Worm (Caenorhabditis elegans) whole organism, L4 larva: ENCODE measurements around the gene Y105C5B.20.
A peak's percentile ranks its signal among the peaks of the same experiment; 100 is the strongest.

Source experiments
- F49E8.2 ChIP-seq: sonication (generic microtip); optimal IDR thresholded peaks from 2 replicates; lab custom pipeline; 2016; ENCODE audit warnings: missing compliant biosample characterization, mild to moderate bottlenecking, missing genetic modification characterization, borderline replicate concordance
- T26A8.4 ChIP-seq: fragments of 200-800 bp; sonication (Bioruptor generic); IDR thresholded peaks from 2 replicates; pipeline ENCODE4 v1.3.6; 2022; ENCODE audit warnings: missing genetic modification characterization, missing compliant biosample characterization
- Y105C5A.15 ChIP-seq: fragments of 200-800 bp; sonication (Bioruptor generic); IDR thresholded peaks from 2 replicates; pipeline ENCODE4 v1.3.6; 2022; ENCODE audit warnings: missing genetic modification characterization, missing compliant biosample characterization
- aly-2 ChIP-seq: sonication (generic microtip); optimal IDR thresholded peaks from 2 replicates; lab custom pipeline; 2018; ENCODE audit warnings: missing biosample characterization, missing genetic modification characterization
- ceh-20 ChIP-seq: fragments of 200-800 bp; sonication (Bioruptor generic); IDR thresholded peaks from 2 replicates; pipeline ENCODE4 v1.3.6; 2022; ENCODE audit warnings: missing genetic modification reagents, missing genetic modification characterization, missing compliant biosample characterization
- ceh-28 ChIP-seq: fragments of 150-350 bp; optimal IDR thresholded peaks from 2 replicates; lab custom pipeline; 2014; ENCODE audit warnings: missing biosample characterization, missing genetic modification reagents, missing genetic modification characterization
- ceh-32 ChIP-seq: sonication (generic microtip); optimal IDR thresholded peaks from 2 replicates; lab custom pipeline; 2016; ENCODE audit warnings: mild to moderate bottlenecking, missing genetic modification characterization, missing compliant biosample characterization; ENCODE audit not compliant: poor library complexity
- ces-1 ChIP-seq: fragments of 150-350 bp; sonication (generic microtip); optimal IDR thresholded peaks from 4 replicates; lab custom pipeline; 2014; ENCODE audit warnings: missing biosample characterization, missing genetic modification reagents, missing genetic modification characterization
- egl-43 ChIP-seq: fragments of 200-800 bp; sonication (Bioruptor generic); IDR thresholded peaks from 2 replicates; pipeline ENCODE4 v1.3.6; 2022; ENCODE audit warnings: missing genetic modification reagents, missing genetic modification characterization, missing compliant biosample characterization
- fos-1 ChIP-seq: fragments of 150-350 bp; optimal IDR thresholded peaks from 2 replicates; lab custom pipeline; 2014; ENCODE audit warnings: missing biosample characterization, missing genetic modification characterization
- hif-1 ChIP-seq, 2 experiments: sonication (generic microtip); optimal IDR thresholded peaks; 2 replicates each; lab custom pipeline; 2016 to 2017; ENCODE audit warnings: missing compliant biosample characterization in 2 of 2, missing genetic modification characterization in 2 of 2, missing genetic modification reagents in 2 of 2, missing genotype in 2 of 2, mild to moderate bottlenecking in 1 of 2
- hlh-30 ChIP-seq: sonication (generic microtip); optimal IDR thresholded peaks from 2 replicates; lab custom pipeline; 2017; ENCODE audit warnings: antibody characterized with exemption, mild to moderate bottlenecking, missing genetic modification characterization, missing compliant biosample characterization; ENCODE audit not compliant: insufficient read depth
- hmg-1.1 ChIP-seq: fragments of 200-800 bp; sonication (Bioruptor generic); IDR thresholded peaks from 2 replicates; pipeline ENCODE4 v1.3.6; 2022; ENCODE audit warnings: missing genetic modification reagents, missing genetic modification characterization, missing compliant biosample characterization
- jun-1 ChIP-seq: fragments of 150-350 bp; optimal IDR thresholded peaks from 2 replicates; lab custom pipeline; 2014; ENCODE audit warnings: missing biosample characterization, missing genetic modification reagents, missing genetic modification characterization
- lin-29 ChIP-seq: fragments of 200-800 bp; sonication (Bioruptor generic); IDR thresholded peaks from 2 replicates; pipeline ENCODE4 v1.3.6; 2022; ENCODE audit warnings: missing genetic modification reagents, missing genetic modification characterization, missing compliant biosample characterization
- lsy-2 ChIP-seq, 2 experiments: fragments of 150-350 bp in 1 of 2; sonication (generic microtip) in 1 of 2; optimal IDR thresholded peaks; 2 replicates each; lab custom pipeline; 2014 to 2017; ENCODE audit warnings: missing biosample characterization in 2 of 2, missing genetic modification characterization in 2 of 2
- mdt-29 ChIP-seq: fragments of 200-800 bp; sonication (Bioruptor generic); IDR thresholded peaks from 2 replicates; pipeline ENCODE4 v1.3.6; 2022; ENCODE audit warnings: missing genetic modification reagents, missing genetic modification characterization, missing compliant biosample characterization
- mes-2 ChIP-seq: sonication (generic microtip); optimal IDR thresholded peaks from 2 replicates; lab custom pipeline; 2016; ENCODE audit warnings: missing genotype, mild to moderate bottlenecking, missing genetic modification characterization, missing compliant biosample characterization; ENCODE audit not compliant: poor library complexity, severe bottlenecking
- nhr-10 ChIP-seq: fragments of 150-350 bp; optimal IDR thresholded peaks from 2 replicates; lab custom pipeline; 2014; ENCODE audit warnings: missing biosample characterization, missing genetic modification characterization
- nhr-28 ChIP-seq: fragments of 150-350 bp; optimal IDR thresholded peaks from 2 replicates; lab custom pipeline; 2014; ENCODE audit warnings: missing biosample characterization, missing genetic modification characterization
- nhr-42 ChIP-seq: fragments of 200-800 bp; sonication (Bioruptor generic); IDR thresholded peaks from 2 replicates; pipeline ENCODE4 v1.3.6; 2022; ENCODE audit warnings: missing genetic modification characterization, missing compliant biosample characterization
- nhr-77 ChIP-seq: fragments of 150-350 bp; optimal IDR thresholded peaks from 2 replicates; lab custom pipeline; 2014; ENCODE audit warnings: missing biosample characterization, missing genetic modification characterization
- php-3 ChIP-seq: fragments of 200-800 bp; sonication (Bioruptor generic); IDR thresholded peaks from 2 replicates; pipeline ENCODE4 v1.3.6; 2022; ENCODE audit warnings: missing genetic modification reagents, missing genetic modification characterization, missing compliant biosample characterization
- set-16 ChIP-seq: fragments of 200-800 bp; sonication (Bioruptor generic); IDR thresholded peaks from 2 replicates; pipeline ENCODE4 v1.3.6; 2022; ENCODE audit warnings: missing genetic modification reagents, missing genetic modification characterization, missing compliant biosample characterization
- snpc-1.2 ChIP-seq: fragments of 200-800 bp; sonication (Bioruptor generic); IDR thresholded peaks from 2 replicates; pipeline ENCODE4 v1.3.6; 2022; ENCODE audit warnings: missing genetic modification reagents, missing genetic modification characterization, missing compliant biosample characterization
- tag-97 ChIP-seq: fragments of 200-800 bp; sonication (Bioruptor generic); IDR thresholded peaks from 2 replicates; pipeline ENCODE4 v1.3.6; 2022; ENCODE audit warnings: missing genetic modification characterization, missing compliant biosample characterization
- unc-130 ChIP-seq: sonication (generic microtip); optimal IDR thresholded peaks from 2 replicates; lab custom pipeline; 2016; ENCODE audit warnings: missing genetic modification reagents, missing genetic modification characterization, missing compliant biosample characterization
- unc-39 ChIP-seq: sonication (generic microtip); optimal IDR thresholded peaks from 2 replicates; lab custom pipeline; 2017; ENCODE audit warnings: missing biosample characterization, missing genetic modification characterization
- unc-62 ChIP-seq, 3 experiments: fragments of 150-350 bp in 1 of 3; sonication (generic microtip); optimal IDR thresholded peaks in 2 of 3; peaks in 1 of 3; 1 replicate in 1 of 3; 2 replicates in 2 of 3; lab custom pipeline; 2014 to 2017; ENCODE audit warnings: missing biosample characterization in 3 of 3, missing genetic modification characterization in 3 of 3, missing genetic modification reagents in 3 of 3, missing genotype in 1 of 3
- zfp-2 ChIP-seq: sonication (generic microtip); optimal IDR thresholded peaks from 2 replicates; lab custom pipeline; 2016; ENCODE audit warnings: mild to moderate bottlenecking, missing genetic modification characterization, missing compliant biosample characterization

Gene Y105C5B.20

DNA sequence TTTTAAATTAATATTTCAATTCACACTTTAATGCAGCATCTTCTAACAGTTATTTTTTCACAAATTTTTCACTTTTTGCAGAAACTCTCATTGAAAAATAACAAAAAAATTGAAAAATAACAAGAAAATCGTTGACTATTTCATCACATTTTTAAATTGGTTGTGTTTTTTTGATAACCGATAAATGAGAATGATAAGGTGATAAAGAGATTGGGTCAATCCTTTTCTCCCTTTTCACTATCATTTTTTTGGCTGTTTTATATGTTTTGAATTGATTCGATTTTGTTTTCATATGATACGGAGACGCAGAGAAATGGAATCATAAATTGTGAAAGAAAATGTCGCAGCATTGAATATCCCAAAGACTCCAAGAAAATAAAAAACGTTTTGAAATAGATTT is 21.3 kb upstream of the Y105C5B.20 start:
- TF ChIP-seq egl-43 (no peak), hif-1 (tag; optimal IDR thresholded peaks at IDR 0.05; lab: Kevin White, UChicago) (no peak), jun-1 (tag; lab: Kevin White, UChicago) (no peak), tag-97 (no peak), nhr-77 (tag; lab: Kevin White, UChicago) (no peak), unc-39 (tag; lab: Kevin White, UChicago) (no peak), php-3 (no peak), Y105C5A.15 (GFP tag; lab: Robert Waterston, UW) (no peak)
- TF ChIP-seq, all 104 proteins: peak for 0

DNA sequence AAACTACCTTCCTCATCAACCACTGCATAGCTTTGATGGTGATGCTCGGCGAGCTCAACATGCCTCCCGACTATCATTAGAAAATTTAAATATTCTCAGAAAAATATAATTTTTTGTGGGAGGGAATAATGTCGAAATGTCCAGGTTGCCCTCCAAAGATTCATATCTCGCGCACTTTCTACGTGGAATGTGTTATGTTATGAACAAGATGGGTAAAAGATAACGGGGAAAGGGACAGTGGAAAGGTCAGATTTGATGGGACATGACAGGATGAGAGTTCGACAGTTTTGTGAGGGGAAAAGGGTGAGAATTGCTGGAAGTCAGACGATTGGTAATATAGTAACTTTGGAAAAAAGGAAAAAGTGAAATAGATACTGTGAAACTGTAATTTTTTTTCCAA is 11.9 kb upstream of the Y105C5B.20 start:
- TF ChIP-seq nhr-42 (GFP tag; lab: Robert Waterston, UW) (no peak), egl-43 (no peak), set-16 (no peak), hmg-1.1 (GFP tag; lab: Robert Waterston, UW) (no peak), fos-1 (tag; lab: Kevin White, UChicago) (no peak), mes-2 (tag; lab: Kevin White, UChicago) (no peak), F49E8.2 (tag; lab: Kevin White, UChicago) (no peak), T26A8.4 (GFP tag; lab: Robert Waterston, UW) (no peak), nhr-10 (tag; lab: Kevin White, UChicago) (no peak), mdt-29 (GFP tag; lab: Robert Waterston, UW) (no peak), nhr-28 (tag; lab: Kevin White, UChicago) (no peak), ceh-20 (GFP tag; lab: Robert Waterston, UW) (no peak)

DNA sequence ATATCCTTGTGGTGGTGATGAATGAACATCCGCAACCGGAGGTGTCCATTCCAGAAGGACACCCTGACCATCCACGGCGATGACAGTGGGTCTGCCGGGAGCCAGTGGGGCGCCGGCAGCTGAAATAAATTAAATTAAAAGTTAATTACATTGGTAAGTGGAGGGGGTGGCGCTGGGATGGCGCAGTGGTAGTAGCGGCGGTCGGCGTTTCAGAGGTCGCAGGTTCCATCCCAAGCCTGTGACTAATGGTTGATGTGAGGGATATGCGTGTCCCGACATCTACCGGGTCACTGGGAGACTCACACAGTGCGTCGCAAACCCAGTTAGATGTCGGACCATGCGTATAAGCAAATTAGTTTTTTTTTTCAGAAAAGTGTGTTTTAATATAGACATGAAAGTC is 11.1 kb upstream of the Y105C5B.20 start:
- TF ChIP-seq snpc-1.2: peak; percentile 88
- no peak for TF ChIP-seq lsy-2 (tag; optimal IDR thresholded peaks at IDR 0.05; lab: Kevin White, UChicago)
- TF ChIP-seq set-16: peak; percentile 41; the same call in 1 of the 2 replicates

DNA sequence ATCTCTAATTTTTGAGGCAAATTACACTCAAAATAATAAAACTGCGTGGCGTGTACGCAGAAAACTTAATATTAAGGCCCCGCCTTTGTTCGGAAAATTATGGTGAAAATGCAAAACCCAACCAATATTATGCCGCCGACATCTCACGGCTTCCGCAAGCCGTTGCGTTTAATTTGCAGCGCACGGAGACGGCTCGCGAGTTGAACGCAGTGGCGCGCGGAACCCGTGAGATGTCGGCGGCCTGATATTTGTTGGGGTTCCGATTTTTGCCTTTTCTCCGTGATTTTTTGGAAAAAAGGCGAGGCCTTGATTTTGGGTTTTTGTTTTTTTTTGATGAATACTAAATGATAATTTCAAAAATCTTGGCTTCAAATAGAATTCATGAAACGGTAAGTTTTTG is 6.7 kb upstream of the Y105C5B.20 start:
- peak in 1 of 2 experiments; percentile 32 for TF ChIP-seq unc-62 (GFP tag; optimal IDR thresholded peaks at IDR 0.05 in 1 of 2; lab: Kevin White, UChicago)
- TF ChIP-seq unc-62 (tag; optimal IDR thresholded peaks at IDR 0.05; lab: Kevin White, UChicago): no peak
- TF ChIP-seq snpc-1.2: no peak
- TF ChIP-seq, all 104 proteins: peak for 1

DNA sequence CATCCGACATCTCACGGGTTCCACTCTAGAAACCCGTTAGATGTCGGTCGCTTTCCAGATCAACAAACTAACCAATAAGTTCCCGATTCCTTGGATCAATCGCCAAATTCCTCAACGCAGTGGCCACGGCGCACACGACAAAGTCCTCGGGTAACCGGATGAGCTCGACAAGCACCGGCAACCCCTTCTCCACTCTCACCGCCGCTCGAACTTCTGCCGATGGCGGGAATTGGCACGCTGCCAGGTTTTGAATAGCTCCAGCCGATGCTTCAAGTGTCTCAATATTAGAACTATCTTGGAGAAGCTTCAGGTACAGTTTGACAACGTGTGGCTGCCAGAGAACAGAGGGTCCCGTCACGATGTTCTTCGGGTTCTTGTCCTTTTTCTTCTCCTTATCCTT is 5.3 kb upstream of the Y105C5B.20 start:
- TF ChIP-seq set-16 (peak; percentile 64), unc-130 (GFP tag; lab: Kevin White, UChicago) (no peak)
- TF ChIP-seq, all 104 proteins: peak for 1

DNA sequence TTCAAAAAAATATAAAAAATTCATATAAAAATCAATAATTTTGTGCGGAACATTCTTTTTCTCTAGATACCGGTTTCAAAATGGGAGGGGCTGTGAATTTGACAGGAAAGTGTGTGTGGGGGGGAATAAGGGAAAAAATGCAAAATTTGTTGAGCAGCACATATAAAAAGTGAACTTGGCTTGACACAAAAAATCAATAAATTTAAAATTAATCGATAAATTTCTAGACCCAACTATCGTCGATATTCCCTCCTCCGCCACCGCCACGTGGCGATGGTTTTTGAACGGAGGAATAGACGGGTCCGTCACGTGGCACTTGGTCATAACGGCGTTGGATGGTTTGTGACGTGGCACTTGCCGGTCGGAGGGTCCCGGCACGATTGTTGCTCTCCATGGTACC is 3.5 kb upstream of the Y105C5B.20 start:
- TF ChIP-seq nhr-28 (tag; lab: Kevin White, UChicago) (no peak), ceh-28 (peak; percentile 60), hlh-30 (tag; lab: Kevin White, UChicago) (no peak), zfp-2 (tag; lab: Kevin White, UChicago) (no peak), ceh-32 (tag; lab: Kevin White, UChicago) (no peak), lin-29 (GFP tag; lab: Robert Waterston, UW) (no peak), ces-1 (no peak), aly-2 (tag; lab: Kevin White, UChicago) (no peak), snpc-1.2 (0 out of 2 replicates have a peak, but pooled peaks have one; percentile 47)
- TF ChIP-seq, all 104 proteins: peak for 2
